Worm (Caenorhabditis elegans) whole organism, L2 larva: Measurements from ENCODE around the gene F42H10.6.

Experiments used
- ama-1 ChIP-seq: fragments of 150-350 bp; optimal IDR thresholded peaks from 2 replicates; lab custom pipeline; 2018; ENCODE audit warnings: inconsistent platforms
- blmp-1 ChIP-seq: sonication (generic microtip); optimal IDR thresholded peaks from 2 replicates; lab custom pipeline; 2017; ENCODE audit warnings: missing genetic modification characterization, mild to moderate bottlenecking, missing compliant biosample characterization, antibody characterized with exemption, moderate library complexity; ENCODE audit not compliant: insufficient read depth
- ceh-82 ChIP-seq: fragments of 150-350 bp; optimal IDR thresholded peaks from 2 replicates; lab custom pipeline; 2014; ENCODE audit warnings: missing biosample characterization, missing genetic modification characterization
- crh-2 ChIP-seq: sonication (generic microtip); optimal IDR thresholded peaks from 2 replicates; lab custom pipeline; 2017; ENCODE audit warnings: missing biosample characterization, missing genetic modification characterization
- elt-3 ChIP-seq: sonication (generic microtip); optimal IDR thresholded peaks from 2 replicates; lab custom pipeline; 2017; ENCODE audit warnings: missing biosample characterization, missing genetic modification characterization
- lin-13 ChIP-seq: fragments of 150-350 bp; optimal IDR thresholded peaks from 2 replicates; lab custom pipeline; 2014; ENCODE audit warnings: missing biosample characterization, missing genetic modification reagents, missing genetic modification characterization
- nhr-12 ChIP-seq: fragments of 150-350 bp; optimal IDR thresholded peaks from 2 replicates; lab custom pipeline; 2014; ENCODE audit warnings: missing biosample characterization, missing genetic modification characterization
- nhr-25 ChIP-seq: fragments of 150-350 bp; sonication (generic microtip); optimal IDR thresholded peaks from 3 replicates; lab custom pipeline; 2014; ENCODE audit warnings: missing biosample characterization, missing genetic modification characterization
- sem-4 ChIP-seq: fragments of 150-350 bp; optimal IDR thresholded peaks from 2 replicates; lab custom pipeline; 2014; ENCODE audit warnings: missing biosample characterization, missing genetic modification reagents, missing genetic modification characterization
- sma-9 ChIP-seq, 2 experiments: fragments of 150-350 bp in 1 of 2; sonication (generic microtip) in 1 of 2; optimal IDR thresholded peaks; 2 replicates each; lab custom pipeline; 2014 to 2016; ENCODE audit warnings: missing genetic modification characterization in 2 of 2, mild to moderate bottlenecking in 1 of 2, missing biosample characterization in 1 of 2, missing compliant biosample characterization in 1 of 2, missing genetic modification reagents in 1 of 2, moderate library complexity in 1 of 2
- snpc-4 ChIP-seq: fragments of 150-350 bp; optimal IDR thresholded peaks from 2 replicates; lab custom pipeline; 2014; ENCODE audit warnings: missing biosample characterization, missing genetic modification characterization
- unc-62 ChIP-seq: fragments of 150-350 bp; optimal IDR thresholded peaks from 2 replicates; lab custom pipeline; 2014; ENCODE audit warnings: missing biosample characterization, missing genetic modification reagents, missing genetic modification characterization
- ztf-11 ChIP-seq: sonication (generic microtip); optimal IDR thresholded peaks from 2 replicates; lab custom pipeline; 2017; ENCODE audit warnings: missing biosample characterization, missing genetic modification characterization
- ztf-4 ChIP-seq: fragments of 150-350 bp; optimal IDR thresholded peaks from 2 replicates; lab custom pipeline; 2014; ENCODE audit warnings: missing biosample characterization, missing genetic modification characterization

- TF ChIP-seq unc-62 (GFP tag; lab: Kevin White, UChicago) (no peak), sem-4 (tag; lab: Kevin White, UChicago) (no peak), ama-1 (lab: Kevin White, UChicago) (no peak), elt-3 (tag; lab: Kevin White, UChicago) (no peak), sma-9 (GFP tag; optimal IDR thresholded peaks at IDR 0.05; lab: Kevin White, UChicago) (no peak), sma-9 (tag; optimal IDR thresholded peaks at IDR 0.05; lab: Kevin White, UChicago) (no peak), ztf-11 (tag; lab: Kevin White, UChicago) (no peak), nhr-12 (tag; lab: Kevin White, UChicago) (no peak), snpc-4 (no peak), crh-2 (no peak), nhr-25 (no peak), ceh-82 (tag; lab: Kevin White, UChicago) (no peak), lin-13 (GFP tag; lab: Kevin White, UChicago) (no peak), ztf-4 (no peak), blmp-1 (no peak)
Measured at ce11 chrIII:8521654-8522392, 41.6 kb upstream of the F42H10.6 start.
